Fruit fly (Drosophila melanogaster) whole organism, adult: ENCODE data around the gene AIMP2.

Source experiments
- CG33017 ChIP-seq: fragments of 200-800 bp; sonication (Bioruptor generic); optimal IDR thresholded peaks from 2 replicates; lab custom pipeline; 2018; ENCODE audit warnings: missing biosample characterization, mild to moderate bottlenecking, missing genetic modification characterization, moderate library complexity
- CG5204 ChIP-seq: fragments of 200-800 bp; sonication (Bioruptor generic); optimal IDR thresholded peaks from 2 replicates; lab custom pipeline; 2016; ENCODE audit warnings: missing biosample characterization, missing genetic modification characterization
- CG7101 ChIP-seq: fragments of 200-800 bp; sonication (Bioruptor generic); optimal IDR thresholded peaks from 2 replicates; lab custom pipeline; 2018; ENCODE audit warnings: missing biosample characterization, mild to moderate bottlenecking, missing genetic modification characterization, moderate library complexity
- cic ChIP-seq: fragments of 200-800 bp; sonication (Bioruptor generic); optimal IDR thresholded peaks from 2 replicates; lab custom pipeline; 2017; ENCODE audit warnings: missing biosample characterization, mild to moderate bottlenecking, missing genetic modification characterization, moderate library complexity
- cnc ChIP-seq, 2 experiments: fragments of >200 bp; optimal IDR thresholded peaks; 2 replicates each; lab custom pipeline; 2017
- kay ChIP-seq: fragments of 200-800 bp; sonication (Bioruptor generic); peaks from one replicate; lab custom pipeline; 2016; ENCODE audit warnings: missing biosample characterization, missing genetic modification characterization, borderline replicate concordance
- ovo ChIP-seq: fragments of 200-800 bp; sonication (Bioruptor generic); optimal IDR thresholded peaks from 2 replicates; lab custom pipeline; 2016; ENCODE audit warnings: missing biosample characterization, missing genetic modification characterization
- pad ChIP-seq: fragments of 200-800 bp; sonication (Bioruptor generic); optimal IDR thresholded peaks from 3 replicates; lab custom pipeline; 2017; ENCODE audit warnings: missing biosample characterization, missing genetic modification characterization, mild to moderate bottlenecking, moderate library complexity, missing genetic modification reagents

- TF ChIP-seq cnc (optimal IDR thresholded peaks at IDR 0.05; lab: Kevin White, UChicago) (no peak), kay (GFP tag; lab: Kevin White, UChicago) (no peak), CG33017 (no peak), ovo (no peak), pad (GFP tag; lab: Kevin White, UChicago) (no peak), cic (GFP tag; lab: Kevin White, UChicago) (no peak), CG5204 (GFP tag; lab: Kevin White, UChicago) (no peak), CG7101 (no peak)
Observed at dm6 chr3L:15597945-15598344, 14.5 kb downstream of the AIMP2 start.
